Fruit fly (Drosophila melanogaster) S2 (cell line): ENCODE data around the gene svr.

Experiments used
- CG8478 ChIP-seq: fragments of >200 bp; optimal IDR thresholded peaks from 2 replicates; lab custom pipeline; 2018
- CTCF ChIP-seq, 2 experiments: fragments of >200 bp; optimal IDR thresholded peaks; 2 replicates each; lab custom pipeline; 2018

dm6 chrX:526479-527071, 30.3 kb downstream of the svr start:
- no peak for TF ChIP-seq CTCF (optimal IDR thresholded peaks at IDR 0.05; lab: Kevin White, UChicago)
- TF ChIP-seq CG8478 (lab: Kevin White, UChicago), result no peak
